Fruit fly (Drosophila melanogaster): Measurements from ENCODE around the gene Saysd1.

Gene Saysd1

DNA sequence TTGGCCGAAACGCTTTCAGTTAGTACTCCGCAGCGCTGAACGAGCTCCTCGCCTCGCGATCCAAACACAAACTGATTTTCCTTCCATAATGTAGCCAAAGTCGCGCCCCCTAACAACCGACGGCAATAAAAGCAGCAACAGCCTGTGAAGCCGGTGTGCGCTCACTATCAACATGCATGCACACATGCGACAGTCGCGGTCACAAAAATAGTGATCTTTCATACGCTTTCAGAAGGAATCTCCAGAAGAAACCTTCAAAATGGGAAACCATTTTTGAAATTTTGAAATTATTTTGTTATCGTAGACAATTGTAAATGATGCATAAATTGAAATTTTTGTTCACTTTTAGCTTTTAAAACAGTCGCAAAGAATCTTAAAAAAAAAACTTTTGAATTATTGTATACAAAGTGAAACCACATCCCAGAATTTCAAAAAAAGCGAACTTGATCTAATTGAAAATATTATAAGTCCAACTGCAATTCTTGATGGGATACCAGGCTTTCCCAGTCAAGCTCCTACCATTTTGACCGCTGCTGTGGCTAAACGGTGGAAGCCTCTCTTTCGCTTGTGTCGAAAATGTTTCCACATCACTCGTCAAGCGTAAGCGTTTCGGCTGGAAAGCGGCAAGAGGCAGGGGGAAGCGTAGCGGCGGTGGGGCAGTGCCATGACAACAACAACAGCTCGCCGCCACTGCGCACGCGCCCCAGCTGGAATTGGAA is 17.4 kb upstream of the Saysd1 start, which contains the start of gene Cad96Cb (continued):
- TF ChIP-seq nau (GFP tag; optimal IDR thresholded peaks at IDR 0.05) (no peak), CG15601 (tag; optimal IDR thresholded peaks at IDR 0.05) (peak; percentile 88), crc (GFP tag; optimal IDR thresholded peaks at IDR 0.05) (peak; percentile 59), fd3F (GFP tag; optimal IDR thresholded peaks at IDR 0.05) (peak; percentile 24), CG14710 (tag; optimal IDR thresholded peaks at IDR 0.05) (peak; percentile 93), gsb (GFP tag; IDR thresholded peaks at IDR 0.05) (no peak), gt (GFP tag; IDR thresholded peaks at IDR 0.05) (no peak; the same call in 1 of the 2 replicates), Ada2b (GFP tag; IDR thresholded peaks at IDR 0.05) (no peak), CG1603 (tag; optimal IDR thresholded peaks at IDR 0.05) (peak; percentile 41), CG17612 (GFP tag; IDR thresholded peaks at IDR 0.05) (no peak), CG8765 (GFP tag; IDR thresholded peaks at IDR 0.05) (no peak), Fer1 (GFP tag; optimal IDR thresholded peaks at IDR 0.05) (no peak), CG11247 (GFP tag; IDR thresholded peaks at IDR 0.05) (peak; percentile 30; the same call in 1 of the 2 replicates), Hsf (GFP tag; optimal IDR thresholded peaks at IDR 0.05) (peak; percentile 81), dmrt99B (tag; optimal IDR thresholded peaks at IDR 0.05) (peak; percentile 93), caup (GFP tag; optimal IDR thresholded peaks at IDR 0.05; ENCODE audit: severe bottlenecking) (peak; percentile 66), CG8944 (GFP tag; optimal IDR thresholded peaks at IDR 0.05) (peak; percentile 75), az2 (GFP tag; optimal IDR thresholded peaks at IDR 0.05) (peak; percentile 85), chinmo (GFP tag; IDR thresholded peaks at IDR 0.05; ENCODE audit: partially characterized antibody) (no peak), schlank (tag; optimal IDR thresholded peaks at IDR 0.05) (no peak), ranshi (GFP tag; IDR thresholded peaks at IDR 0.05) (peak; percentile 38; the same call in 1 of the 2 replicates), tll (GFP tag; optimal IDR thresholded peaks at IDR 0.05) (no peak), Ssrp (tag; optimal IDR thresholded peaks at IDR 0.05) (peak; percentile 90), org-1 (GFP tag; optimal IDR thresholded peaks at IDR 0.05) (peak; percentile 87), nerfin-1 (tag; optimal IDR thresholded peaks at IDR 0.05) (peak; percentile 88), NK7.1 (GFP tag; optimal IDR thresholded peaks at IDR 0.05) (peak; percentile 68), sisA (GFP tag; IDR thresholded peaks at IDR 0.05) (peak; percentile 65), lmd (GFP tag; IDR thresholded peaks at IDR 0.05) (peak; percentile 61; the same call in 1 of the 2 replicates), CG10147 (GFP tag; optimal IDR thresholded peaks at IDR 0.05) (peak; percentile 77), CG8359 (GFP tag; optimal IDR thresholded peaks at IDR 0.05; ENCODE audit: borderline replicate concordance) (peak; percentile 76), esg (GFP tag; conservative IDR thresholded peaks at IDR 0.05) (0 out of 2 replicates have a peak, but pooled peaks have one; percentile 46), sna (GFP tag; IDR thresholded peaks at IDR 0.05; ENCODE audit: partially characterized antibody) (no peak), Atf6 (GFP tag; IDR thresholded peaks at IDR 0.05) (peak; percentile 36; the same call in 1 of the 2 replicates), CG7987 (GFP tag; optimal IDR thresholded peaks at IDR 0.05) (no peak), E2f1 (GFP tag; IDR thresholded peaks at IDR 0.05) (peak; percentile 48; the same call in 1 of the 2 replicates), toy (GFP tag; IDR thresholded peaks at IDR 0.05) (no peak), CG3065 (GFP tag; optimal IDR thresholded peaks at IDR 0.05) (peak; percentile 65), CG1233 (GFP tag; optimal IDR thresholded peaks at IDR 0.05) (peak; percentile 85), CG11456 (GFP tag; IDR thresholded peaks at IDR 0.05) (no peak), Camta (GFP tag; optimal IDR thresholded peaks at IDR 0.05) (peak; percentile 86), ci (GFP tag; IDR thresholded peaks at IDR 0.05) (peak; percentile 63; the same call in 2 of the 3 replicates), CG9437 (GFP tag; optimal IDR thresholded peaks at IDR 0.05) (peak; percentile 87), ato (GFP tag; IDR thresholded peaks at IDR 0.05; ENCODE audit: partially characterized antibody) (no peak), CG7745 (tag; optimal IDR thresholded peaks at IDR 0.05) (no peak), CHES-1-like (GFP tag; optimal IDR thresholded peaks at IDR 0.05) (peak; percentile 52), Antp (GFP tag; optimal IDR thresholded peaks at IDR 0.05) (peak; percentile 67), dimm (GFP tag; IDR thresholded peaks at IDR 0.05) (no peak), salm (tag; optimal IDR thresholded peaks at IDR 0.05) (peak; percentile 77), zen (tag; optimal IDR thresholded peaks at IDR 0.05) (peak; percentile 57)

All from whole organism, embryonic.